Worm (Caenorhabditis elegans) whole organism, late embryonic: ENCODE measurements around the gene zipt-2.3.

Experiments used
- C08G9.2 ChIP-seq: sonication (generic microtip); optimal IDR thresholded peaks from 2 replicates; lab custom pipeline; 2016; ENCODE audit warnings: mild to moderate bottlenecking, missing genetic modification characterization, moderate library complexity, missing compliant biosample characterization
- ama-1 ChIP-seq: fragments of 150-350 bp; optimal IDR thresholded peaks from 2 replicates; lab custom pipeline; 2014

DNA sequence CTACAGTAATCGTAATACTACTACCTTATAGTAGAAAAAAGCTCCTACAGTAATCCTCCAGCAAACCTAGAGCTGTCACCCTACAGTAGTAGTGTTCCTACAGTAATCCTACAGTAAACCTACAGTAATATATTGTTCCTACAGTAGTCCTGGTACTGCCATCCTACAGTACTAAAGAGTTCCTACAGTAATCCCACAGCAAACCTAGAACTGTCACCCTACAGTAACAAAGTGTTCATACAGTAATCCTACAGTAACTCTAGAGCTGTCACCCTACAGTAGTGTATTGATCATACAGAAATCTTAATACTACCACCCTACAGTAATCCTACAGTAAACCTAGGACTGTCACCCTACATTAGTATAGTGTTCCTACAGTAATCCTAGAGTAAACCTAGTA is 2.4 kb downstream of the zipt-2.3 start:
- TF ChIP-seq C08G9.2 (tag; lab: Kevin White, UChicago), result no peak
- TF ChIP-seq ama-1, result no peak
